Worm (Caenorhabditis elegans): Measurements from ENCODE around the gene F44A6.4.

DNA sequence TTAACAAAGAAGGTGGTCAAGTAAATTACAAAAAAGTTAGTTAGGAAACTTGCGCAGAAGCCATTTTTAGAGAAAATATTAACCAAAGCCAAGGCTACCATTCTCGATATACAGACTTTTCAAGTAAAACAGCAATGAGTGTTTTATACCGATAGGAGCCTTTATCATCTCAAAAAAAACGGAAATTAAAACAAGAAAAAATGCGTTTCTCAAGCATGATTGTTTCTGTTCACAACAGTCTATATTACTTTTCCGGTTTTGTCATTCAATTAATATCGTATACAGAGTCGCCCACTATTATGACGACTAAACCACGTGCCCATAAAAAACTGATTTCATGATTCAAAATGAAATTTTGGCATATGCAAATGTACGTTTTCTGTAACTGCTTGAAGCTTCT lies 25.6 kb upstream of the F44A6.4 start, which contains the start of gene str-74:
- TF ChIP-seq ama-1 (optimal IDR thresholded peaks at IDR 0.05) (no peak), tbx-11 (GFP tag; IDR thresholded peaks at IDR 0.05) (no peak), hmg-4 (GFP tag; optimal IDR thresholded peaks at IDR 0.05) (no peak), hmbx-1 (tag; optimal IDR thresholded peaks at IDR 0.05) (no peak), B0310.2 (tag; optimal IDR thresholded peaks at IDR 0.05) (no peak), hnd-1 (tag; optimal IDR thresholded peaks at IDR 0.05) (no peak), ceh-36 (tag; optimal IDR thresholded peaks at IDR 0.05) (no peak)

All from whole organism, early embryonic.